Fruit fly (Drosophila melanogaster) whole organism: ENCODE measurements around the gene Theg.

ENCODE experiments used
- CG8478 ChIP-seq: fragments of >200 bp; optimal IDR thresholded peaks from 2 replicates; lab custom pipeline; 2018; ENCODE audit warnings: inconsistent platforms
- Dll ChIP-seq: fragments of >200 bp; optimal IDR thresholded peaks from 2 replicates; lab custom pipeline; 2017
- EcR ChIP-seq, 2 experiments: fragments of >200 bp; optimal IDR thresholded peaks; 2 replicates each; lab custom pipeline; 2017; ENCODE audit warnings: missing biosample characterization in 2 of 2, missing genetic modification characterization in 2 of 2, missing genetic modification reagents in 2 of 2
- pan ChIP-seq: fragments of >200 bp; optimal IDR thresholded peaks from 2 replicates; lab custom pipeline; 2017
- psq ChIP-seq: fragments of >200 bp; optimal IDR thresholded peaks from 2 replicates; lab custom pipeline; 2017
- usp ChIP-seq: fragments of >200 bp; optimal IDR thresholded peaks from 2 replicates; lab custom pipeline; 2017; ENCODE audit warnings: missing biosample characterization, missing genetic modification characterization, mixed read lengths

Theg gene

DNA sequence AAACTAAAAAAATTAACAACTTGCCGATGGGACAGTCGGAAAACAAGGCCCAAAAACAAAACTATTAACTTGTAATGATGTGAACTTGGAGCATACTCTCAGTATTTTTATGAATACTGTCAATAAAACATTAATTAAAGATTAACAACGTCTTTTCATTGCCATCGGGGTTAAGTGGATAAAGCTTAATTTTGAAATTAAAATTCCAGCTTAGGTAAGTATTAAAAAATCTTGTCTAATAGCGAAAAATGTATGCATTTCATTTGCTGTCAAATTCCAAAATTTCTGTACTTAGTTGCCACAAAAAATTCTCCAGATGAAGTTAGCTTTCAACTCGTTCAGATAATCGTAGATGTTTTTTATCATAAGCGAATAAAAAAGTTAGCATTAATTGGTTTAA, at the start of gene Theg:
Gene Theg, plus strand, starts transcription at position 301 of the 400 bp plus-strand sequence.
- no peak for TF ChIP-seq usp (GFP tag; lab: Kevin White, UChicago)
- TF ChIP-seq EcR (GFP tag; optimal IDR thresholded peaks at IDR 0.05; lab: Kevin White, UChicago), result no peak
- TF ChIP-seq CG8478 (lab: Kevin White, UChicago), result no peak
- TF ChIP-seq Dll (lab: Kevin White, UChicago), result no peak
- no peak for TF ChIP-seq pan (lab: Kevin White, UChicago)
- TF ChIP-seq psq (lab: Kevin White, UChicago), result no peak

DNA sequence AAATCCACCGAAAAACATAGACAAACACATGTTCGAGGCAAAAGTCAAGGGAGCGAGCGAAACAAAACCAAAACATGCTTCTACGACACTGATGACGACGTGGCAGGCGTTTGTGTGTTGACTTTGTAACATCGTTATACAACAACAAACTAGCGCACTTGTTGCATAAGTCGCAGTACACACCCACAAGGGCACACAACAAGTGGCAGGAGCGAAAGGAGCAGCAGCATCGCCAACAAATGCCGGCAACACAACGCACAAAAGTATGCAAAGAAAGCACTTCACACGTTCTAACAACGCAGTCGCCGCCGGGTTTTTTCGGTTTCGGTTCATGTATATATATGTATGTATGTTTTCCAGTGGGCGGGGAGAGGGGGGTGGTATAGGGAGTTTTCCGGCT, 46.7 kb upstream of the Theg start:
- no peak for TF ChIP-seq EcR (GFP tag; optimal IDR thresholded peaks at IDR 0.05; lab: Kevin White, UChicago)
- no peak for TF ChIP-seq usp (GFP tag; lab: Kevin White, UChicago)
- no peak for TF ChIP-seq psq (lab: Kevin White, UChicago)
- TF ChIP-seq Dll (lab: Kevin White, UChicago), result no peak
- no peak for TF ChIP-seq CG8478 (lab: Kevin White, UChicago)
- TF ChIP-seq pan (lab: Kevin White, UChicago), result no peak

DNA sequence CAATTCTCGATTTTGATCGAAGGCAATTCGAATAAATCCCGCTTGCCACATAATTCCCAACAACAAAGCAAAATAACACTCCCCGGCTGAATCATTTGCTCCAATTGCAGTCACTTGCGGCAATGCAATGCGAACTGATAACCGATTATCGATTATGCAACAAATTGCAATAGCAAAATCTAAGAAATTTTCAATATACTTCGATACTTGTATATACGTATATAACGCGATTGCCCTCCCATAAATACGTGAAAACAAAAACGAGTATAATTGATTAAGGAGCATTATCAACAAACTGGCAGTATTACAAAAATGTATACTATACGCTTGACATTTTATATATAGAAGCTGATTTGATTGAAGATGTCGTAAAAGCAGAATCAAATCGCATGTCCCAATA, 44.7 kb upstream of the Theg start:
- TF ChIP-seq EcR (GFP tag; optimal IDR thresholded peaks at IDR 0.05; lab: Kevin White, UChicago), result no peak
- no peak for TF ChIP-seq psq (lab: Kevin White, UChicago)
- no peak for TF ChIP-seq usp (GFP tag; lab: Kevin White, UChicago)
- no peak for TF ChIP-seq pan (lab: Kevin White, UChicago)
- no peak for TF ChIP-seq CG8478 (lab: Kevin White, UChicago)
- TF ChIP-seq Dll (lab: Kevin White, UChicago), result no peak

DNA sequence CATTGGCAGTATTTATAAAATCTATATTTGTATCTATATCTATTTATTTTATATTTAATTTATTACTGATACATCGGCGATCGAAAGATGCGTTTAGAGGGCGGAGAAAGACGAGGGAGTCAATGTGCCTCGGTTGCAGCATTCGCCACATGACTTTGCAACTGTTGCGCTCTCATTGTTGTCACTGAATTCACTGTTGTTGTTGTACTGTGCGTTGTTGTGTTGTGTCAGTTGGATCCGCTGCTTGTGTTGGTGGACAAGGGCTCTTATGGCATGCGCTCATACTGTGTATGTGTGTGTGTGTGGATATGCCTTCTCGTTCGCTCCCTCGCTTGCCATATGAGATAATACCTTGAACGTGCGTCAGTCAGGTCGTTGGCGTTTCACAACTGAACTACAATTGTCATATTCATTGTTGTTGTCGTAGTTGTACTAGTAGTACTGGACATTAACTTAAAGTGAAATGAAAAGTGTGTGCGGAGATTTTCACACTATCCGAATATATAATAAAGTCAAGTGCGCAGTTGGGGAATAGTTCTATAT, 43.9 kb upstream of the Theg start:
- TF ChIP-seq usp (GFP tag; lab: Kevin White, UChicago) (no peak), Dll (lab: Kevin White, UChicago) (no peak), psq (lab: Kevin White, UChicago) (no peak), pan (lab: Kevin White, UChicago) (no peak), CG8478 (lab: Kevin White, UChicago) (no peak), EcR (GFP tag; optimal IDR thresholded peaks at IDR 0.05; lab: Kevin White, UChicago) (no peak)

DNA sequence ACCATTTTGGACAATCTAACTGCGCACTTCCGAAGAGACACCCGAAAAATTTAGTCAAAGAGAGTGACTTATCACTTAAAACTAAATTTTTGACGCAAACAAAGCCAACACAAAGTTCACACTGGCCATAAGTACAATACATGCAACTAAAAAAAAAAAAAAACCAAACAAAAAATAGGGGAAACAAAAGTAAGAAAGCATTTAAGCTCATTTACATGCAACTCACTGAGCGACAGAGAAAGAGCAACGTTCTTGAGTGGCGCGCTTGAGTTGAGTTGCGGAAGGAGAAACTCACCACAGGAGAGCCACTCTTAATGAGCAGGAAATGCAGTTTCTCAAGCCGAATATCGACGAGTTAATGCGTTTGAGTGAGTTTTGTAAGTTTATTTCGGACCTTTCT, 43.4 kb upstream of the Theg start:
- TF ChIP-seq CG8478 (lab: Kevin White, UChicago) (no peak), Dll (lab: Kevin White, UChicago) (no peak), psq (lab: Kevin White, UChicago) (no peak), pan (lab: Kevin White, UChicago) (no peak)

DNA sequence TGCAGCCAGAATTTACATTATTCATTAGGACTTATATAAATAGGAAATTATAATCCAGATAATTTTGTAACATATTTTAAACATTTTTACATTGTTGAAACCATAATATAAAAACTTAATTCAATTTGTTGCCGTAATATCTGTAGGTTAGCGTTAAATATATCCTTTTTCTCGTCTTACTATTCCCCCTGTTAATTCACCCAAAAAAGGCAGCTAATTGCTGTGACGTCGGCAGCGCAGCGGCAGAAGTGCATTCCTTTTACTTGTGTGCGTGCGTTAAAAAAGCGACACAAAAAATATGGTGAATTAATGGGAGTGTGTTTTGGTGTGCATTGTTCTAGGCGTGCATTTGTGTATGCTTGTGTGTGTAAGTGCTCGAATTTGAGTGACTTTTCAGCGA, 42.9 kb upstream of the Theg start:
- TF ChIP-seq CG8478 (lab: Kevin White, UChicago) (no peak), pan (lab: Kevin White, UChicago) (no peak)

DNA sequence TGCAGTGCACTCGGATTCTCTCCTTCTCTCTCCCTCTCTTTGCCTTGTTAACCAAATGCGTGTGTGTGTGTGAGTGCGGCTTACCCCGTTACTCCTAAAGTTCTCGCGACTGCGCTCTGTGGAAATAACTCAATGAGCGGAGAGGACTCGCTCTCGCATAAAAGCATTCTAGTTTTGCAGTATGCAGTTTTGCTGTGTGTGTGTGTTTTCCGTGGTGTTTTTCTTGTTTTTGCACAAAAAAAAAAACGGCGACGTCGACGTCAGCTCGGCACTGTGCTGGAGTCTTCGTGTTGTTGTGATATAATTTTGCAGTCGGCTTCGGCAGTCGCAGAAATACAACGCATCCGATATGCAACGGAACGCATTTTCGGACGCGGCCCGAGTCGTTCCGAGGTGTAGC, 42.4 kb upstream of the Theg start:
- no peak for TF ChIP-seq Dll (lab: Kevin White, UChicago)
- peak in 1 of 2 experiments; percentile 47 for TF ChIP-seq EcR (GFP tag; optimal IDR thresholded peaks at IDR 0.05; lab: Kevin White, UChicago)
- TF ChIP-seq pan (lab: Kevin White, UChicago), result no peak
- no peak for TF ChIP-seq CG8478 (lab: Kevin White, UChicago)
- no peak for TF ChIP-seq psq (lab: Kevin White, UChicago)
- no peak for TF ChIP-seq usp (GFP tag; lab: Kevin White, UChicago)

DNA sequence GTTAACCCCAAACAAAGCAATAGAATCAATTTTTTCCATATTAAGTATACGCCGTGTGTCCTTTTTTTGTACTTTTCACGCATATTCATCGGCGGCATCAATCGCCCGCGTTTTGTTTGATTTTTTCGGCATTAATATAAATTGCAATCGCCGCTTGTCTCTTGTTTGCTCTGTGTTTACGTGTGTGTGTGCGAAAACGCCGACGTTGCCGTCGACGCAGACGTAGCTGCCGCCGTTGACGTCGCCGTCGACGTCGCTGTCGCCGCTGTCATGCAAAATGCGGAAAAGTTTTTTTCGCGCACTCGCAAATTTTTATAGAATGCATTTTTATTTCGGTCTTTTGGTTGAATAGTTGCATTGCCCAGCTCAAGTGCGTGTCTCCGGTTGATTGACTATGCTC, 41.5 kb upstream of the Theg start:
- no peak for TF ChIP-seq EcR (GFP tag; optimal IDR thresholded peaks at IDR 0.05; lab: Kevin White, UChicago)
- TF ChIP-seq pan (lab: Kevin White, UChicago), result no peak
- no peak for TF ChIP-seq CG8478 (lab: Kevin White, UChicago)
- TF ChIP-seq usp (GFP tag; lab: Kevin White, UChicago), result no peak
- TF ChIP-seq Dll (lab: Kevin White, UChicago), result no peak
- no peak for TF ChIP-seq psq (lab: Kevin White, UChicago)

DNA sequence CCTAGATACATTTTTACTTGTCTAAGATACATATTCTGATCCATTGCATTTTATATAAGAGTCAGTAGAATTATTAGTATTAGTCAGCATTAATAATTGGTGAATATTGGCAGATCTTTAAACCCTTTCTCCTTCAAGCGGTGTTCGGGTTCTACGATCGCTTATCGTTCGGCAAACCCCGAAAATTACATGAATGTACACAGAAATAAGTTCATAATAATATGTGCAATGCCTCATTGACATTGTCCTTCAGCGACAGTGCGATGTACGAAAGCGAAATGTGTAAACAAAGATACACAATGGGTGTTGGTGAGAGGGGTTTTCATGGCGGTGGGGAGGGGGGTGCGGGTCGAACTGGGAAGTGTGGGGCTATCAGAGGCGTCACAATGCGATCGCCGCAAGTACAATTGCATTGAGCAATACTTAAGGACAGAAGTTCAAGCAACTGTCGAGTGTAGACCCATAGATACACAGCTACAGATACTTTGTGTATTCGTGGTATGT, 38.1 kb upstream of the Theg start:
- no peak for TF ChIP-seq pan (lab: Kevin White, UChicago)
- peak in 1 of 2 experiments; percentile 64 for TF ChIP-seq EcR (GFP tag; optimal IDR thresholded peaks at IDR 0.05; lab: Kevin White, UChicago)

DNA sequence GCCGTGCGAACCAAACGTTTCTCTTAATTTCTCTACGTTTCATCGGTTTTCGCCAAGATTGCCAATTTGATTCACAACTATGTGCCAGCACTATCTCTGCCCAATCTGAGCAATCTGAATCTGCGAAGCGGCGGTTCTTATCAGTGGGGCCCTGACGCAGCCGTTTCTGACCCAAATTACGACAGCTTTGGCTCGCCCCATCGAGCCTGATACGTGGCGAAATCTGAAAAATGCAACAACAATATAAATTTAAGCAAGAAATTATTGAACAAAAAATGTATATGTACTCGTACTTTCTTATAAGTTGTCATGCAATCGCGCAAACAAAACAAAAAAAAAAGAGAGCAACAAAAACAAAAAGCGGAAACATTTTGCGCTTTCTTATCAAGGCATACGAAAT, 37.5 kb upstream of the Theg start:
- TF ChIP-seq usp (GFP tag; lab: Kevin White, UChicago) (no peak), pan (lab: Kevin White, UChicago) (no peak), Dll (lab: Kevin White, UChicago) (no peak), CG8478 (lab: Kevin White, UChicago) (no peak), psq (lab: Kevin White, UChicago) (no peak)

DNA sequence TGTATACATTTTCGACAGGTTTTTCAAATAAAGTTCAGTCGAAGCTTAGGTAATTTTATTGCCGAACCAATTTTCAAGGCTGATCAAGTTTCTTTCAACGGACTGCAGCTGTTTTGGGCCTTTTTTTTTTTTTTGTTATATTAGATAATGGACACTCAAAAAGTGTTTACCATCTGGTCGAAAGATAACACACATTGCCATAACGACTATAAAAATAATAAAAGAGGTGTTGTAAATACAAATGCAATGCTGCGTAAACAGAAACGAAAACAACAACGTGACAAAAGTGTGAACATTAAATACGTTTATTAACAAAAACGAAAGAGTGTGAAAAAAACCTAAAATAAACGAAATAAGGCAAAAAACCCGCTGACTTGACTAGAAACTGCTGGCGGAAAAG, 36.7 kb upstream of the Theg start:
- TF ChIP-seq EcR (GFP tag; optimal IDR thresholded peaks at IDR 0.05; lab: Kevin White, UChicago) (no peak), psq (lab: Kevin White, UChicago) (no peak), pan (lab: Kevin White, UChicago) (no peak), Dll (lab: Kevin White, UChicago) (no peak), CG8478 (lab: Kevin White, UChicago) (no peak), usp (GFP tag; lab: Kevin White, UChicago) (no peak)

DNA sequence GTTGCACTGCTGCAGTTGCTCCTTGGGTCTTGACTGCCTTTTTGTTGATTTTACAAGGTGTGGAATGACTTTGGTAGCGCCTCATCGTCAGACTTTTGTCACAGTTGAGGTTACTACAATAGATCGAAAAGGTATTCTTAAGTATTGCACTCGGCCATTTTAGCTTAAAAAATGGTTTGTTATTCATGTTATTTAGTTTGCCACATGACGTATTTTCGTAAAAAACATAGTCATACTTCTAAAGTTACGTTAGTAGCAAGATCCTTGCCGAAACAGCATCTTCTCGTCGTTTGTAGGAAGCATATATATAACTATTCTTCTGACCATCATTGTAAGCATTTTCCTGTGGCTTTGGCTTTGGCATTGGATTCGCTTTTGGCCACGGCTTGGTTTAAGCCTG, 35.1 kb upstream of the Theg start:
- no peak for TF ChIP-seq Dll (lab: Kevin White, UChicago)
